Worm (Caenorhabditis elegans): ENCODE results near the gene F46C3.2.

DNA sequence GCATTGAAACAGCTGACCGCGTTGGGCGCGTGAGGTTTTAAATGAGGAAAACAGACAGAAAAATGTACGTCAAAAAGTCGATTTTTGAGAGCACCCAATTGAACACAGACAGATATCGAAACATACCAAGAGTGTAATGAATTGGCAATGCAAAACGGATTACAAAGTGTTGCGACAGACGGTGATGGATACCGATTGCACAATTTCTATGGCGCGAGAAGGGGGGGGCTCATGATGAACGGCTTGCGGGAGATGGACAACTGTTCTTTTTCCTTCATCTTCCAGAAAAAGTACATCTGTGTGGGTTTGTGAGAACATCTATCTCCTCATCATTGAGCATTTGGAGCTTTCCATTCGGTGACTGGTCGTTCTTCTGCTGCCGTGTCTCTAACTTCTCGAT lies 45.0 kb upstream of the F46C3.2 start:
- TF ChIP-seq F13H6.1 (tag; optimal IDR thresholded peaks at IDR 0.05) (no peak), Y22D7AL.16 (tag; optimal IDR thresholded peaks at IDR 0.05) (no peak), ceh-30 (tag; optimal IDR thresholded peaks at IDR 0.05) (no peak)

All from whole organism, late embryonic.